Worm (Caenorhabditis elegans) whole organism, young adult: ENCODE results near the gene fox-1.

Experiments
- akir-1 ChIP-seq: fragments of 200-800 bp; sonication (Bioruptor generic); optimal IDR thresholded peaks from 2 replicates; lab custom pipeline; 2018; ENCODE audit warnings: mild to moderate bottlenecking, missing genetic modification characterization, moderate library complexity, missing compliant biosample characterization
- aptf-3 ChIP-seq: fragments of 200-800 bp; sonication (Bioruptor generic); IDR thresholded peaks from 2 replicates; pipeline ENCODE4 v1.3.6; 2022; ENCODE audit warnings: missing genetic modification characterization, missing compliant biosample characterization
- lin-26 ChIP-seq: fragments of 200-800 bp; sonication (Bioruptor generic); IDR thresholded peaks from 2 replicates; pipeline ENCODE4 v1.3.6; 2022; ENCODE audit warnings: missing genetic modification reagents, missing genetic modification characterization, missing compliant biosample characterization
- lin-40 ChIP-seq: sonication (generic microtip); optimal IDR thresholded peaks from 2 replicates; lab custom pipeline; 2016; ENCODE audit warnings: missing genetic modification characterization, mild to moderate bottlenecking, missing compliant biosample characterization, missing genotype, missing genetic modification reagents
- mel-28 ChIP-seq: sonication (generic microtip); optimal IDR thresholded peaks from 2 replicates; lab custom pipeline; 2016; ENCODE audit warnings: borderline replicate concordance, mild to moderate bottlenecking, missing genetic modification characterization, missing compliant biosample characterization
- snpc-4 ChIP-seq, 5 experiments: fragments of 150-350 bp in 1 of 5; sonication (generic microtip) in 4 of 5; optimal IDR thresholded peaks; 2 replicates each; lab custom pipeline; 2014 to 2018; ENCODE audit warnings: missing genetic modification characterization in 5 of 5, missing biosample characterization in 3 of 5, antibody characterized with exemption in 2 of 5, mild to moderate bottlenecking in 2 of 5, missing compliant biosample characterization in 2 of 5, missing genotype in 2 of 5, moderate library complexity in 2 of 5, missing genetic modification reagents in 1 of 5
- unc-130 ChIP-seq: sonication (generic microtip); optimal IDR thresholded peaks from 2 replicates; lab custom pipeline; 2016; ENCODE audit warnings: missing genetic modification reagents, missing genetic modification characterization, missing compliant biosample characterization
- unc-62 ChIP-seq: fragments of 150-350 bp; optimal IDR thresholded peaks from 2 replicates; lab custom pipeline; 2014; ENCODE audit warnings: missing biosample characterization, missing genetic modification reagents, missing genetic modification characterization

ce11 chrX:2426932-2427331, 32.8 kb downstream of the fox-1 start:
- TF ChIP-seq snpc-4 (GFP tag; optimal IDR thresholded peaks at IDR 0.05; lab: Kevin White, UChicago) (no peak), snpc-4 (tag; optimal IDR thresholded peaks at IDR 0.05; lab: Kevin White, UChicago) (no peak), akir-1 (GFP tag; lab: Kevin White, UChicago) (no peak), unc-62 (no peak), aptf-3 (GFP tag; lab: Robert Waterston, UW) (no peak), unc-130 (GFP tag; lab: Kevin White, UChicago) (no peak), mel-28 (no peak), lin-26 (GFP tag; lab: Robert Waterston, UW) (no peak), lin-40 (tag; lab: Kevin White, UChicago) (no peak)
